Worm (Caenorhabditis elegans) whole organism, L4/young adult: ENCODE data around the gene T04A8.7.

Experiments used
- W03F9.2 ChIP-seq: fragments of 150-350 bp; optimal IDR thresholded peaks from 2 replicates; lab custom pipeline; 2014; ENCODE audit warnings: missing biosample characterization, missing genetic modification characterization
- him-1 ChIP-seq: sonication (generic microtip); optimal IDR thresholded peaks from 2 replicates; lab custom pipeline; 2016; ENCODE audit warnings: missing genotype, missing genetic modification reagents, missing genetic modification characterization, missing compliant biosample characterization

- TF ChIP-seq W03F9.2 (no peak), him-1 (tag; lab: Kevin White, UChicago) (no peak)
Observed at ce11 chrIII:4657386-4657785, 37.8 kb upstream of the T04A8.7 start.
